Fruit fly (Drosophila melanogaster) whole organism, embryonic: ENCODE data around the gene mAcon2.

Experiments
- Gug ChIP-seq: fragments of 200-800 bp; sonication (Bioruptor generic); IDR thresholded peaks from 4 replicates; pipeline ENCODE4 v1.3.6; 2022; ENCODE audit warnings: missing biosample characterization, missing genetic modification characterization
- Myb ChIP-seq: fragments of 200-800 bp; sonication (Bioruptor generic); optimal IDR thresholded peaks from 2 replicates; lab custom pipeline; 2016; ENCODE audit warnings: missing biosample characterization, missing genetic modification characterization
- Trl ChIP-seq, 3 experiments: fragments of >200 bp in 2 of 3; fragments of 200-800 bp in 1 of 3; sonication (Bioruptor generic) in 1 of 3; optimal IDR thresholded peaks; 2 replicates in 1 of 3; 3 replicates in 2 of 3; lab custom pipeline; 2016 to 2017; ENCODE audit warnings: missing biosample characterization in 1 of 3, missing genetic modification characterization in 1 of 3
- az2 ChIP-seq: fragments of 200-800 bp; sonication (Bioruptor generic); optimal IDR thresholded peaks from 3 replicates; lab custom pipeline; 2016; ENCODE audit warnings: missing biosample characterization, missing genetic modification characterization
- kay ChIP-seq: fragments of 200-800 bp; sonication (Bioruptor generic); optimal IDR thresholded peaks from 2 replicates; lab custom pipeline; 2016; ENCODE audit warnings: missing biosample characterization, missing genetic modification characterization
- klu ChIP-seq: fragments of 200-800 bp; sonication (Bioruptor generic); IDR thresholded peaks from 2 replicates; pipeline ENCODE4 v1.3.6; 2022; ENCODE audit warnings: missing biosample characterization, missing genetic modification characterization

- TF ChIP-seq Myb (GFP tag; lab: Kevin White, UChicago) (no peak), kay (no peak), klu (GFP tag; lab: Robert Waterston, UW) (no peak), az2 (no peak), Gug (GFP tag; lab: Robert Waterston, UW) (no peak), Trl (optimal IDR thresholded peaks at IDR 0.05; lab: Kevin White, UChicago) (no peak), Trl (GFP tag; optimal IDR thresholded peaks at IDR 0.05; lab: Kevin White, UChicago) (no peak)
Observed at dm6 chr3R:11177579-11177978, 40.6 kb downstream of the mAcon2 start.
